Worm (Caenorhabditis elegans): ENCODE results near the gene fmo-5.
A peak's percentile ranks its signal among the peaks of the same experiment; 100 is the strongest.

DNA sequence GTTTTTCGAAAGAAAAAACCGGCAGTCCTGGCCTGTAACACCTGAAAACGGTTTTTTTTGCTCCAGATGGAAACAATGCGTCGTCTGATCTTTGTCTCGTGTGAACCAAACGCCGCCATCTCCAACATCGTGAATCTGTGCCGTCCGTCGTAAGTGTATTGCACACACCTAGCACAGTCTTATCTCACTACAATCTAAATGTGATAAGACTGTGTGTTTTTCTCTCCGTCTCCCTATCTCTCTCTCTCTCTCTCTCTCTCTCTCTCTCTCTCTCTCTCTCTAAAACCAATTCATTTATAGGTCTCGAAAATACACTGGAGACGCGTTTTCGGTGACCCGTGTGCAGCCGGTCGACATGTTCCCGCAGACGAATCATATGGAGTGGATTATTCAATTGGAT, 7.1 kb upstream of the fmo-5 start:
- TF ChIP-seq F22D6.2 (tag; optimal IDR thresholded peaks at IDR 0.05): no peak
- TF ChIP-seq F10E7.11 (tag; optimal IDR thresholded peaks at IDR 0.05): no peak
- TF ChIP-seq Y95B8A.8 (GFP tag; IDR thresholded peaks at IDR 0.05): no peak
- no peak for TF ChIP-seq snpc-4 (GFP tag; optimal IDR thresholded peaks at IDR 0.05)
- no peak for TF ChIP-seq snpc-4 (tag; optimal IDR thresholded peaks at IDR 0.05)
- TF ChIP-seq ets-4 (GFP tag; optimal IDR thresholded peaks at IDR 0.05): peak; percentile 54
- no peak for TF ChIP-seq him-1 (tag; optimal IDR thresholded peaks at IDR 0.05)
- no peak for TF ChIP-seq madf-10 (tag; optimal IDR thresholded peaks at IDR 0.05)
- TF ChIP-seq F55B11.4 (tag; optimal IDR thresholded peaks at IDR 0.05; ENCODE audit: borderline replicate concordance, insufficient read depth): no peak
- TF ChIP-seq attf-3 (GFP tag; conservative IDR thresholded peaks at IDR 0.05): no peak
- TF ChIP-seq ama-1 (optimal IDR thresholded peaks at IDR 0.05): no peak
- TF ChIP-seq ama-1 (GFP tag; optimal IDR thresholded peaks at IDR 0.05): no peak
- TF ChIP-seq unc-62 (GFP tag; optimal IDR thresholded peaks at IDR 0.05): no peak
- no peak for TF ChIP-seq pha-4 (tag; optimal IDR thresholded peaks at IDR 0.05)
- TF ChIP-seq attf-5 (GFP tag; optimal IDR thresholded peaks at IDR 0.05): peak; percentile 66

Data from whole organism, young adult.